Worm (Caenorhabditis elegans) whole organism, L3 larva: ENCODE measurements around the gene ccch-1.

Experiments used
- R02D3.7 ChIP-seq: fragments of 150-350 bp; optimal IDR thresholded peaks from 2 replicates; lab custom pipeline; 2014; ENCODE audit warnings: missing biosample characterization, missing genetic modification characterization
- ama-1 ChIP-seq: fragments of 150-350 bp; optimal IDR thresholded peaks from 2 replicates; lab custom pipeline; 2018
- ceh-16 ChIP-seq: sonication (generic microtip); optimal IDR thresholded peaks from 2 replicates; lab custom pipeline; 2017; ENCODE audit warnings: missing biosample characterization, missing genetic modification characterization
- egl-27 ChIP-seq: sonication (generic microtip); optimal IDR thresholded peaks from 4 replicates; lab custom pipeline; 2017; ENCODE audit warnings: missing biosample characterization, missing genetic modification reagents, missing genetic modification characterization
- fos-1 ChIP-seq: fragments of 150-350 bp; optimal IDR thresholded peaks from 2 replicates; lab custom pipeline; 2014; ENCODE audit warnings: missing biosample characterization, missing genetic modification characterization
- lin-39 ChIP-seq: fragments of 150-350 bp; optimal IDR thresholded peaks from 2 replicates; lab custom pipeline; 2018; ENCODE audit warnings: missing biosample characterization, missing genetic modification reagents, missing genetic modification characterization
- nhr-43 ChIP-seq: sonication (generic microtip); optimal IDR thresholded peaks from 2 replicates; lab custom pipeline; 2016; ENCODE audit warnings: mild to moderate bottlenecking, missing genetic modification characterization, missing compliant biosample characterization; ENCODE audit not compliant: poor library complexity, severe bottlenecking
- pha-4 ChIP-seq: fragments of 150-350 bp; optimal IDR thresholded peaks from 2 replicates; lab custom pipeline; 2014; ENCODE audit warnings: missing biosample characterization, missing genetic modification reagents, missing genetic modification characterization
- tbx-2 ChIP-seq: sonication (generic microtip); optimal IDR thresholded peaks from 2 replicates; lab custom pipeline; 2016; ENCODE audit warnings: mild to moderate bottlenecking, missing genetic modification characterization, missing compliant biosample characterization
- ztf-4 ChIP-seq: fragments of 150-350 bp; optimal IDR thresholded peaks from 2 replicates; lab custom pipeline; 2014; ENCODE audit warnings: missing biosample characterization, missing genetic modification characterization

DNA sequence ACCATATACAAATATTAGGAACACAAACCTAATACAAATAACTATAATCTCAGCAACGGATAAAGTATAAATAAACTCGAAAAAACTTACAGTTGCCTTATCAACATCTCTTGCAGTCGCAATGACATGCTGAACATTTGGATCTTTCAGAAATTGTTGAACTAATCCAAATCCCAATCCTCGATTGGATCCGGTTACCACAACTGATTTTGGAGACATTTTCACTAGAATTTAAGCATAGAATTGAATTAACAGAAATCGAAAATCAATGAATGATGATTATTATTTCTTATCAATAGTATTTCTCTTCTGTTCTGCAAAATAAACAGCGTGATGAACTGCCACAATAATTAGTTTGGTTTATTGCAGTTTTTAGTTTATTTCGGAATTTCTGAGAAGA is 7.4 kb upstream of the ccch-1 start, which contains the start of the genes C55A6.11 and C55A6.7:
- TF ChIP-seq ceh-16 (tag; lab: Kevin White, UChicago) (no peak), lin-39 (no peak), R02D3.7 (no peak), fos-1 (tag; lab: Kevin White, UChicago) (no peak), ztf-4 (tag; lab: Kevin White, UChicago) (no peak), egl-27 (tag; lab: Kevin White, UChicago) (no peak), ama-1 (lab: Kevin White, UChicago) (no peak), tbx-2 (tag; lab: Kevin White, UChicago) (no peak), nhr-43 (tag; lab: Kevin White, UChicago) (no peak), pha-4 (no peak)
